Worm (Caenorhabditis elegans) whole organism, L3 larva: Measurements from ENCODE around the gene hecw-1.

Source experiments
- R02D3.7 ChIP-seq: fragments of 150-350 bp; optimal IDR thresholded peaks from 2 replicates; lab custom pipeline; 2014; ENCODE audit warnings: missing biosample characterization, missing genetic modification characterization
- ama-1 ChIP-seq: fragments of 150-350 bp; optimal IDR thresholded peaks from 2 replicates; lab custom pipeline; 2018
- ceh-16 ChIP-seq: sonication (generic microtip); optimal IDR thresholded peaks from 2 replicates; lab custom pipeline; 2017; ENCODE audit warnings: missing biosample characterization, missing genetic modification characterization
- ceh-28 ChIP-seq: fragments of 150-350 bp; optimal IDR thresholded peaks from 2 replicates; lab custom pipeline; 2014; ENCODE audit warnings: missing biosample characterization, missing genetic modification reagents, missing genetic modification characterization
- egl-5 ChIP-seq: fragments of 150-350 bp; optimal IDR thresholded peaks from 2 replicates; lab custom pipeline; 2017; ENCODE audit warnings: missing biosample characterization, missing genetic modification reagents, missing genetic modification characterization, inconsistent platforms
- elt-1 ChIP-seq: fragments of 150-350 bp; optimal IDR thresholded peaks from 2 replicates; lab custom pipeline; 2014; ENCODE audit warnings: missing biosample characterization, missing genetic modification characterization
- elt-2 ChIP-seq: sonication (generic microtip); optimal IDR thresholded peaks from 2 replicates; lab custom pipeline; 2016; ENCODE audit warnings: missing genetic modification reagents, mild to moderate bottlenecking, missing genetic modification characterization, missing compliant biosample characterization
- elt-3 ChIP-seq, 3 experiments: fragments of 150-350 bp in 1 of 3; sonication (generic microtip) in 2 of 3; optimal IDR thresholded peaks; 2 replicates in 2 of 3; 4 replicates in 1 of 3; lab custom pipeline; 2014 to 2017; ENCODE audit warnings: missing biosample characterization in 3 of 3, missing genetic modification characterization in 3 of 3
- eor-1 ChIP-seq, 2 experiments: fragments of 150-350 bp; optimal IDR thresholded peaks; 2 replicates each; lab custom pipeline; 2014 to 2018; ENCODE audit warnings: missing biosample characterization in 2 of 2, missing genetic modification characterization in 2 of 2
- fkh-10 ChIP-seq: sonication (generic microtip); optimal IDR thresholded peaks from 2 replicates; lab custom pipeline; 2017; ENCODE audit warnings: missing biosample characterization, missing genetic modification reagents, missing genetic modification characterization
- fkh-2 ChIP-seq: fragments of 150-350 bp; optimal IDR thresholded peaks from 2 replicates; lab custom pipeline; 2014; ENCODE audit warnings: missing biosample characterization, missing genetic modification reagents, missing genetic modification characterization
- fos-1 ChIP-seq: fragments of 150-350 bp; optimal IDR thresholded peaks from 2 replicates; lab custom pipeline; 2014; ENCODE audit warnings: missing biosample characterization, missing genetic modification characterization
- hmg-11 ChIP-seq: sonication (generic microtip); optimal IDR thresholded peaks from 2 replicates; lab custom pipeline; 2016; ENCODE audit warnings: missing genetic modification characterization, missing compliant biosample characterization
- jun-1 ChIP-seq: fragments of 150-350 bp; optimal IDR thresholded peaks from 2 replicates; lab custom pipeline; 2014; ENCODE audit warnings: missing biosample characterization, missing genetic modification reagents, missing genetic modification characterization
- lin-15B ChIP-seq: fragments of 150-350 bp; optimal IDR thresholded peaks from 2 replicates; lab custom pipeline; 2014; ENCODE audit warnings: missing biosample characterization, missing genetic modification characterization
- lin-39 ChIP-seq: fragments of 150-350 bp; optimal IDR thresholded peaks from 2 replicates; lab custom pipeline; 2018; ENCODE audit warnings: missing biosample characterization, missing genetic modification reagents, missing genetic modification characterization
- lsy-12 ChIP-seq: sonication (generic microtip); optimal IDR thresholded peaks from 2 replicates; lab custom pipeline; 2016; ENCODE audit warnings: mild to moderate bottlenecking, missing genetic modification characterization, missing compliant biosample characterization
- mdl-1 ChIP-seq: fragments of 150-350 bp; optimal IDR thresholded peaks from 2 replicates; lab custom pipeline; 2014; ENCODE audit warnings: missing biosample characterization, missing genetic modification characterization
- mml-1 ChIP-seq: fragments of 150-350 bp; sonication (generic microtip); optimal IDR thresholded peaks from 3 replicates; lab custom pipeline; 2014; ENCODE audit warnings: missing biosample characterization, missing genetic modification characterization
- nhr-11 ChIP-seq: fragments of 150-350 bp; optimal IDR thresholded peaks from 2 replicates; lab custom pipeline; 2014; ENCODE audit warnings: missing biosample characterization, missing genetic modification characterization
- nhr-12 ChIP-seq: fragments of 150-350 bp; optimal IDR thresholded peaks from 2 replicates; lab custom pipeline; 2014; ENCODE audit warnings: missing biosample characterization, missing genetic modification characterization
- nhr-23 ChIP-seq: fragments of 150-350 bp; optimal IDR thresholded peaks from 2 replicates; lab custom pipeline; 2014; ENCODE audit warnings: missing biosample characterization, missing genetic modification reagents, missing genetic modification characterization
- nhr-237 ChIP-seq: fragments of 150-350 bp; optimal IDR thresholded peaks from 2 replicates; lab custom pipeline; 2014; ENCODE audit warnings: missing biosample characterization, missing genetic modification characterization
- nhr-25 ChIP-seq: sonication (generic microtip); optimal IDR thresholded peaks from 2 replicates; lab custom pipeline; 2017; ENCODE audit warnings: missing biosample characterization, missing genetic modification characterization
- nhr-28 ChIP-seq: fragments of 150-350 bp; optimal IDR thresholded peaks from 2 replicates; lab custom pipeline; 2014; ENCODE audit warnings: missing biosample characterization, missing genetic modification characterization
- nhr-43 ChIP-seq: sonication (generic microtip); optimal IDR thresholded peaks from 2 replicates; lab custom pipeline; 2016; ENCODE audit warnings: mild to moderate bottlenecking, missing genetic modification characterization, missing compliant biosample characterization; ENCODE audit not compliant: poor library complexity, severe bottlenecking
- nhr-67 ChIP-seq: fragments of 150-350 bp; optimal IDR thresholded peaks from 2 replicates; lab custom pipeline; 2014; ENCODE audit warnings: missing biosample characterization, missing genetic modification characterization
- nhr-76 ChIP-seq: fragments of 150-350 bp; sonication (generic microtip); optimal IDR thresholded peaks from 5 replicates; lab custom pipeline; 2014; ENCODE audit warnings: missing biosample characterization, missing genetic modification characterization
- nhr-77 ChIP-seq: fragments of 150-350 bp; optimal IDR thresholded peaks from 2 replicates; lab custom pipeline; 2014; ENCODE audit warnings: missing biosample characterization, missing genetic modification characterization
- pha-4 ChIP-seq: fragments of 150-350 bp; optimal IDR thresholded peaks from 2 replicates; lab custom pipeline; 2014; ENCODE audit warnings: missing biosample characterization, missing genetic modification reagents, missing genetic modification characterization
- pqm-1 ChIP-seq: fragments of 150-350 bp; optimal IDR thresholded peaks from 2 replicates; lab custom pipeline; 2017; ENCODE audit warnings: missing biosample characterization, missing genetic modification characterization, inconsistent platforms
- skn-1 ChIP-seq: fragments of 150-350 bp; optimal IDR thresholded peaks from 2 replicates; lab custom pipeline; 2014; ENCODE audit warnings: missing biosample characterization, missing genetic modification characterization
- snpc-4 ChIP-seq: fragments of 150-350 bp; optimal IDR thresholded peaks from 2 replicates; lab custom pipeline; 2014; ENCODE audit warnings: missing biosample characterization, missing genetic modification characterization
- tbx-2 ChIP-seq: sonication (generic microtip); optimal IDR thresholded peaks from 2 replicates; lab custom pipeline; 2016; ENCODE audit warnings: mild to moderate bottlenecking, missing genetic modification characterization, missing compliant biosample characterization
- unc-39 ChIP-seq: sonication (generic microtip); optimal IDR thresholded peaks from 4 replicates; lab custom pipeline; 2017; ENCODE audit warnings: missing biosample characterization, missing genetic modification characterization
- unc-62 ChIP-seq: fragments of 150-350 bp; sonication (generic microtip); optimal IDR thresholded peaks from 4 replicates; lab custom pipeline; 2014; ENCODE audit warnings: missing biosample characterization, missing genetic modification reagents, missing genetic modification characterization
- zag-1 ChIP-seq: fragments of 150-350 bp; optimal IDR thresholded peaks from 2 replicates; lab custom pipeline; 2014; ENCODE audit warnings: missing biosample characterization, missing genetic modification characterization
- ztf-11 ChIP-seq: fragments of 150-350 bp; optimal IDR thresholded peaks from 2 replicates; lab custom pipeline; 2014; ENCODE audit warnings: missing biosample characterization, missing genetic modification characterization
- ztf-4 ChIP-seq: fragments of 150-350 bp; optimal IDR thresholded peaks from 2 replicates; lab custom pipeline; 2014; ENCODE audit warnings: missing biosample characterization, missing genetic modification characterization

The hecw-1 gene

ce11 chrIII:3344573-3344972 lies 45.2 kb downstream of the hecw-1 start, which contains the start of gene gei-1:
gei-1 (plus strand) TSS chrIII:3344873.
- TF ChIP-seq nhr-23 (tag; lab: Kevin White, UChicago) (no peak), snpc-4 (tag; lab: Kevin White, UChicago) (no peak), pha-4 (tag; lab: Kevin White, UChicago) (no peak), elt-2 (tag; lab: Kevin White, UChicago) (no peak), nhr-77 (no peak), lin-39 (tag; lab: Kevin White, UChicago) (no peak), nhr-28 (tag; lab: Kevin White, UChicago) (no peak), tbx-2 (tag; lab: Kevin White, UChicago) (no peak), elt-1 (tag; lab: Kevin White, UChicago) (no peak), fos-1 (tag; lab: Kevin White, UChicago) (no peak), nhr-237 (tag; lab: Kevin White, UChicago) (no peak), fkh-10 (GFP tag; lab: Kevin White, UChicago) (no peak), jun-1 (tag; lab: Kevin White, UChicago) (no peak), ztf-11 (no peak)

ce11 chrIII:3343463-3343862 lies 46.3 kb downstream of the hecw-1 start:
- no peak for TF ChIP-seq R02D3.7 (tag; lab: Kevin White, UChicago)
- TF ChIP-seq zag-1 (tag; lab: Kevin White, UChicago) = no peak
- TF ChIP-seq hmg-11 = peak; percentile 2
- TF ChIP-seq lin-39 (tag; lab: Kevin White, UChicago) = no peak
- TF ChIP-seq pha-4 (tag; lab: Kevin White, UChicago) = peak; percentile 98
- TF ChIP-seq pqm-1 = peak; percentile 35

- TF ChIP-seq unc-62 (GFP tag; lab: Kevin White, UChicago) (no peak), zag-1 (tag; lab: Kevin White, UChicago) (no peak), elt-3 (tag; optimal IDR thresholded peaks at IDR 0.05; lab: Kevin White, UChicago) (peak in 2 of 3 experiments; percentile 78 to 89), mdl-1 (tag; lab: Kevin White, UChicago) (no peak), nhr-12 (tag; lab: Kevin White, UChicago) (no peak), nhr-25 (tag; lab: Kevin White, UChicago) (peak; percentile 23), egl-5 (tag; lab: Kevin White, UChicago) (no peak), pqm-1 (no peak), nhr-237 (tag; lab: Kevin White, UChicago) (no peak), R02D3.7 (tag; lab: Kevin White, UChicago) (no peak), tbx-2 (tag; lab: Kevin White, UChicago) (no peak), ztf-4 (tag; lab: Kevin White, UChicago) (no peak), nhr-77 (no peak), eor-1 (tag; optimal IDR thresholded peaks at IDR 0.05; lab: Kevin White, UChicago) (no peak), pha-4 (tag; lab: Kevin White, UChicago) (peak; percentile 23), nhr-28 (tag; lab: Kevin White, UChicago) (no peak), unc-39 (tag; lab: Kevin White, UChicago) (no peak), hmg-11 (no peak), elt-2 (tag; lab: Kevin White, UChicago) (peak; percentile 41), lsy-12 (tag; lab: Kevin White, UChicago) (no peak), ceh-28 (no peak), ztf-11 (no peak), nhr-76 (tag; lab: Kevin White, UChicago) (no peak), skn-1 (no peak), nhr-23 (tag; lab: Kevin White, UChicago) (peak; percentile 61), nhr-11 (no peak), snpc-4 (tag; lab: Kevin White, UChicago) (no peak), mml-1 (tag; lab: Kevin White, UChicago) (no peak), lin-39 (tag; lab: Kevin White, UChicago) (no peak), lin-15B (no peak), fos-1 (tag; lab: Kevin White, UChicago) (no peak), fkh-2 (tag; lab: Kevin White, UChicago) (no peak), nhr-67 (tag; lab: Kevin White, UChicago) (no peak), jun-1 (tag; lab: Kevin White, UChicago) (no peak), ceh-16 (tag; lab: Kevin White, UChicago) (no peak), nhr-43 (tag; lab: Kevin White, UChicago) (peak; percentile 45), ama-1 (lab: Kevin White, UChicago) (no peak)
Observed at ce11 chrIII:3339317-3340016, 50.3 kb downstream of the hecw-1 start.
